Fruit fly (Drosophila melanogaster): ENCODE results near the gene CG7126.
A peak's percentile ranks its signal among the peaks of the same experiment; 100 is the strongest.

The CG7126 gene

DNA sequence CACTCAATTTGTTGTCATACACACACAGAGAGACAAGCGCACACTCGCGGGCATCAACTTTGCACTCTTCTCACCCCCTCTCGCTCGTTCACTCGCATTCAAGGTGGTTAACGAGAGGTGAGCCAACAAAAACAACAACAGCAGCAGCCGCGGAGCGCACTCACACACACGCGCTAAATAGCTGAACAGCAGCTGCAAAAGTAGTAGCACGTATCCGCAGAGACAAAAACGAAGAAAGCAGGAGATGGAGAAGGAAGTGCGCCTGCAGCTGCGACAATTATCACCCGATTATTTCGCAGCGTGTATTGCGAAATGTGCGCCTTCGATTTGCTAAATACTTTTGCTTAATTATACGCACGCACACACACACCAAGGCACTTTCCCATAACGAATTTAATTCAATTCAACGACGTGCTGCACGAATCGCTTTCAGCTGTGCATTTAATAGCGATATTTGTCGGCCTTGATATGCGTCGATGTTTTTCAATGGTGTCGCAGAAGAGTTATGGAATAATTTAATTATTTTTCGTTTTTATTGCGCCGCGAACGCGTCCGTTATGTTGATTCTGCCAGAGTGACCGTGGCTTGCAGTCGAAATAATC is 4.2 kb downstream of the CG7126 start (continued):
- TF ChIP-seq Dref (GFP tag; IDR thresholded peaks at IDR 0.05) (0 out of 2 replicates have a peak, but pooled peaks have one; percentile 20), CG6854 (GFP tag; optimal IDR thresholded peaks at IDR 0.05) (peak; percentile 42), CrebB (tag; optimal IDR thresholded peaks at IDR 0.05) (peak; percentile 40), tgo (GFP tag; IDR thresholded peaks at IDR 0.05) (no peak; the same call in 2 of the 3 replicates), lmd (GFP tag; IDR thresholded peaks at IDR 0.05) (no peak), jumu (GFP tag; optimal IDR thresholded peaks at IDR 0.05) (no peak), pzg (GFP tag; optimal IDR thresholded peaks at IDR 0.05) (no peak), D (optimal IDR thresholded peaks at IDR 0.05) (peak; percentile 72), D (GFP tag; optimal IDR thresholded peaks at IDR 0.05) (no peak), CG7987 (GFP tag; optimal IDR thresholded peaks at IDR 0.05) (peak; percentile 23), en (GFP tag; optimal IDR thresholded peaks at IDR 0.05) (no peak), Tbp (GFP tag; optimal IDR thresholded peaks at IDR 0.05) (no peak), trh (GFP tag; optimal IDR thresholded peaks at IDR 0.05) (no peak), nerfin-1 (tag; optimal IDR thresholded peaks at IDR 0.05) (peak; percentile 95), sens (GFP tag) (peak; percentile 68), CG12391 (tag; optimal IDR thresholded peaks at IDR 0.05) (no peak), HmgZ (tag; optimal IDR thresholded peaks at IDR 0.05) (peak; percentile 41), CG11504 (tag; optimal IDR thresholded peaks at IDR 0.05) (no peak), CG7372 (GFP tag; IDR thresholded peaks at IDR 0.05) (no peak), da (GFP tag; optimal IDR thresholded peaks at IDR 0.05) (peak; percentile 41), tio (GFP tag; optimal IDR thresholded peaks at IDR 0.05) (no peak), CG7745 (tag; optimal IDR thresholded peaks at IDR 0.05) (no peak), cato (GFP tag; optimal IDR thresholded peaks at IDR 0.05; ENCODE audit: borderline replicate concordance) (no peak), CG8924 (tag; optimal IDR thresholded peaks at IDR 0.05) (no peak), Nf-YC (tag; optimal IDR thresholded peaks at IDR 0.05) (no peak), pum (GFP tag; optimal IDR thresholded peaks at IDR 0.05) (no peak), CG13894 (tag; optimal IDR thresholded peaks at IDR 0.05) (peak; percentile 56), CG15696 (tag; optimal IDR thresholded peaks at IDR 0.05) (no peak), CG2712 (tag; optimal IDR thresholded peaks at IDR 0.05) (no peak), nau (GFP tag; optimal IDR thresholded peaks at IDR 0.05) (no peak), CG9817 (tag; optimal IDR thresholded peaks at IDR 0.05) (peak; percentile 21), seq (GFP tag; IDR thresholded peaks at IDR 0.05) (peak; percentile 74), kay (GFP tag; optimal IDR thresholded peaks at IDR 0.05) (peak; percentile 83), CG1647 (GFP tag; optimal IDR thresholded peaks at IDR 0.05) (peak; percentile 39), CG9727 (GFP tag; optimal IDR thresholded peaks at IDR 0.05) (peak; percentile 6), CG2678 (tag; optimal IDR thresholded peaks at IDR 0.05) (peak; percentile 2), phol (tag; optimal IDR thresholded peaks at IDR 0.05) (no peak), CG11247 (GFP tag; IDR thresholded peaks at IDR 0.05) (no peak), ems (GFP tag; optimal IDR thresholded peaks at IDR 0.05) (peak; percentile 22), dysf (GFP tag; IDR thresholded peaks at IDR 0.05) (peak; percentile 17; the same call in 1 of the 3 replicates), jigr1 (GFP tag; IDR thresholded peaks at IDR 0.05) (no peak), exex (tag; optimal IDR thresholded peaks at IDR 0.05) (no peak), amos (GFP tag; IDR thresholded peaks at IDR 0.05; ENCODE audit: partially characterized antibody) (no peak; the same call in 1 of the 2 replicates), CG17186 (GFP tag; optimal IDR thresholded peaks at IDR 0.05) (no peak), MTF-1 (GFP tag; optimal IDR thresholded peaks at IDR 0.05; ENCODE audit: borderline replicate concordance) (no peak), twi (tag; optimal IDR thresholded peaks at IDR 0.05) (no peak), Deaf1 (tag; optimal IDR thresholded peaks at IDR 0.05) (peak; percentile 37), CG4360 (GFP tag; IDR thresholded peaks at IDR 0.05) (peak; percentile 95), Abd-B (GFP tag; optimal IDR thresholded peaks at IDR 0.05) (no peak), slp2 (GFP tag; optimal IDR thresholded peaks at IDR 0.05) (no peak), schlank (tag; optimal IDR thresholded peaks at IDR 0.05) (no peak)
